Worm (Caenorhabditis elegans): ENCODE results near the gene nas-7.

nas-7 gene

DNA sequence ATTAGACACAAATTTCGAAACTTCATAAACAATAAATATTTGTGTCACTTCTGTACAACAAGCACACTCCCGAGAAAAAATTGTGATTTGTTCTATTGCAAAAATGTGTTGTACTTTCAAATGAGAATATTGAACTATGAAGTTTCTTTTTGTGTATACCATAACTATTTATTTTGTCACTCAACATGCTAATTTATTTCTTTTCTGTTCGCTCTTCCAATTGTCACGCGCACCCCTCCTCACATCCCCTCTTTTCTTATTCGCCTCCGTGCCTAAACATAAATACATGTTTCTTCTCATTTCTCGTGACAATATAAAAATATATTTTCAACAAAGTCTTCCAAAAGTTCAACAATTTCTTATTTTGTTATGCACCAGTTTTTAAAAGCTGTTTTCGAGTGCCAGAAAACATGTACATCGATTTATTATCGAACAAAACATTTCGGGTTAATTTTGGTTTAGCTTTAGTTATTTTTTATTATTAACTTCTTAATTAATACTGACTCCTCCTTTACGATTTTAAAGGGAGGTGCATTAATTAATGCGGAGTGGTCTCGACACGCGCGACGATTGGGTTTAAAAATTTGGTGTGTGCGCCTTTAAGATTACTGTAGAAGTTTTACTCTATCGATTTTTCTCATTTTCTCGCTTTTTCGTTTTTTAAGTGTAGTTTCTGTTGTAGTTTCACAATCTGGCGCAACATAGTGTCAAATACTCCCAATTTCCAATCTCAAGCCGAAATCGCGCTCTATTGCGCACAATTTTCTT, 8.4 kb downstream of the nas-7 start:
- no peak for TF ChIP-seq F23B12.7 (tag; optimal IDR thresholded peaks at IDR 0.05; ENCODE audit: insufficient read depth)
- peak; percentile 45 for TF ChIP-seq unc-62 (GFP tag; optimal IDR thresholded peaks at IDR 0.05)
- peak; percentile 70; the same call in 1 of the 2 replicates for TF ChIP-seq madf-8 (GFP tag; conservative IDR thresholded peaks at IDR 0.05)
- TF ChIP-seq mes-4 (tag; optimal IDR thresholded peaks at IDR 0.05), result no peak
- peak; percentile 87 for TF ChIP-seq lsl-1 (GFP tag; optimal IDR thresholded peaks at IDR 0.05)
- TF ChIP-seq madf-3 (GFP tag; IDR thresholded peaks at IDR 0.05), result no peak
- no peak for TF ChIP-seq atf-7 (tag; optimal IDR thresholded peaks at IDR 0.05)
- TF ChIP-seq mcd-1 (GFP tag; IDR thresholded peaks at IDR 0.05), result no peak
- no peak for TF ChIP-seq Y79H2A.3 (GFP tag; conservative IDR thresholded peaks at IDR 0.05)
- TF ChIP-seq pha-4 (tag; optimal IDR thresholded peaks at IDR 0.05), result no peak
- TF ChIP-seq rcor-1 (GFP tag; IDR thresholded peaks at IDR 0.05), result no peak
- no peak for TF ChIP-seq lin-35 (GFP tag; optimal IDR thresholded peaks at IDR 0.05)
- TF ChIP-seq sdz-38 (tag; optimal IDR thresholded peaks at IDR 0.05), result no peak
- TF ChIP-seq him-1 (tag; optimal IDR thresholded peaks at IDR 0.05), result peak; percentile 49
- TF ChIP-seq K12H6.12 (tag; optimal IDR thresholded peaks at IDR 0.05), result no peak
- no peak for TF ChIP-seq madf-10 (tag; optimal IDR thresholded peaks at IDR 0.05)
- no peak for TF ChIP-seq hlh-12 (tag; optimal IDR thresholded peaks at IDR 0.05)
- TF ChIP-seq cebp-2 (GFP tag; IDR thresholded peaks at IDR 0.05), result no peak
- no peak for TF ChIP-seq ztf-22 (GFP tag; optimal IDR thresholded peaks at IDR 0.05)
- no peak for TF ChIP-seq mxl-1 (tag; optimal IDR thresholded peaks at IDR 0.05)
- TF ChIP-seq ztf-26 (tag; optimal IDR thresholded peaks at IDR 0.05), result no peak
- TF ChIP-seq egl-44 (GFP tag; IDR thresholded peaks at IDR 0.05), result no peak
- TF ChIP-seq let-526 (GFP tag; IDR thresholded peaks at IDR 0.05), result no peak
- TF ChIP-seq tbx-9 (tag; optimal IDR thresholded peaks at IDR 0.05; ENCODE audit: borderline replicate concordance), result no peak
- 0 out of 2 replicates have a peak, but pooled peaks have one; percentile 34 for TF ChIP-seq ceh-91 (GFP tag; IDR thresholded peaks at IDR 0.05)
- TF ChIP-seq repo-1 (tag; optimal IDR thresholded peaks at IDR 0.05), result no peak
- TF ChIP-seq athp-1 (tag; optimal IDR thresholded peaks at IDR 0.05), result no peak
- TF ChIP-seq ztf-3 (GFP tag; optimal IDR thresholded peaks at IDR 0.05), result no peak
- no peak for TF ChIP-seq F57C9.4 (tag; optimal IDR thresholded peaks at IDR 0.05)
- TF ChIP-seq K11D2.4 (GFP tag; IDR thresholded peaks at IDR 0.05), result no peak
- TF ChIP-seq F22D6.2 (tag; optimal IDR thresholded peaks at IDR 0.05), result no peak
- peak; percentile 70 for TF ChIP-seq xnd-1 (tag; optimal IDR thresholded peaks at IDR 0.05)
- TF ChIP-seq mel-28 (tag; optimal IDR thresholded peaks at IDR 0.05; ENCODE audit: borderline replicate concordance), result no peak
- TF ChIP-seq lir-1 (GFP tag; conservative IDR thresholded peaks at IDR 0.05), result no peak
- TF ChIP-seq efl-1 (GFP tag; optimal IDR thresholded peaks at IDR 0.05), result peak; percentile 25
- TF ChIP-seq hlh-26 (GFP tag; conservative IDR thresholded peaks at IDR 0.05), result no peak
- no peak for TF ChIP-seq hmg-1.2 (GFP tag; IDR thresholded peaks at IDR 0.05)
- TF ChIP-seq dpff-1 (tag; optimal IDR thresholded peaks at IDR 0.05), result no peak
- TF ChIP-seq lin-54 (GFP tag; optimal IDR thresholded peaks at IDR 0.05), result no peak
- no peak for TF ChIP-seq fkh-3 (tag; optimal IDR thresholded peaks at IDR 0.05)
- no peak for TF ChIP-seq bed-2 (GFP tag; IDR thresholded peaks at IDR 0.05)
- no peak for TF ChIP-seq hmg-20 (GFP tag; IDR thresholded peaks at IDR 0.05)
- no peak for TF ChIP-seq rec-8 (tag; optimal IDR thresholded peaks at IDR 0.05)
- TF ChIP-seq ceh-40 (GFP tag; IDR thresholded peaks at IDR 0.05), result no peak
- no peak for TF ChIP-seq ztf-18 (tag; optimal IDR thresholded peaks at IDR 0.05)
- no peak for TF ChIP-seq zfh-2 (GFP tag; conservative IDR thresholded peaks at IDR 0.05)
- no peak for TF ChIP-seq C06A6.2 (GFP tag; conservative IDR thresholded peaks at IDR 0.05)
- peak; percentile 87 for TF ChIP-seq madf-6 (GFP tag; IDR thresholded peaks at IDR 0.05)
- no peak for TF ChIP-seq nfya-1 (tag; optimal IDR thresholded peaks at IDR 0.05; ENCODE audit: borderline replicate concordance, insufficient read depth)
